Fruit fly (Drosophila melanogaster) whole organism, embryonic: Measurements from ENCODE around the gene RpL14.

Experiments
- Atf6 ChIP-seq: fragments of 200-800 bp; sonication (Bioruptor generic); IDR thresholded peaks from 2 replicates; pipeline ENCODE4 v1.3.6; 2022; ENCODE audit warnings: missing biosample characterization, missing genetic modification characterization
- B-H1 ChIP-seq: fragments of 200-800 bp; sonication (Bioruptor generic); IDR thresholded peaks from 3 replicates; pipeline ENCODE4 v1.3.6; 2022; ENCODE audit warnings: missing biosample characterization, missing genetic modification characterization
- B-H2 ChIP-seq: fragments of 200-800 bp; sonication (Bioruptor generic); optimal IDR thresholded peaks from 2 replicates; lab custom pipeline; 2018; ENCODE audit warnings: missing biosample characterization, mild to moderate bottlenecking, missing genetic modification characterization
- CG10274 ChIP-seq: fragments of 200-800 bp; sonication (Bioruptor generic); optimal IDR thresholded peaks from 3 replicates; lab custom pipeline; 2017; ENCODE audit warnings: missing biosample characterization, mild to moderate bottlenecking, missing genetic modification characterization
- CG10543 ChIP-seq: fragments of 200-800 bp; sonication (Bioruptor generic); optimal IDR thresholded peaks from 3 replicates; lab custom pipeline; 2017; ENCODE audit warnings: missing biosample characterization, mild to moderate bottlenecking, missing genetic modification characterization, moderate library complexity
- CG10959 ChIP-seq: fragments of 200-800 bp; sonication (Bioruptor generic); IDR thresholded peaks from 2 replicates; pipeline ENCODE4 v1.3.6; 2022; ENCODE audit warnings: missing biosample characterization, missing genetic modification characterization
- CG12659 ChIP-seq: fragments of 200-800 bp; sonication (Bioruptor generic); optimal IDR thresholded peaks from 3 replicates; lab custom pipeline; 2017; ENCODE audit warnings: mild to moderate bottlenecking, missing biosample characterization, missing genetic modification reagents, missing genetic modification characterization
- CG14667 ChIP-seq: fragments of 200-800 bp; sonication (Bioruptor generic); IDR thresholded peaks from 2 replicates; pipeline ENCODE4 v1.3.6; 2022; ENCODE audit warnings: missing biosample characterization, missing genetic modification characterization
- CG16779 ChIP-seq: fragments of 200-800 bp; sonication (Bioruptor generic); IDR thresholded peaks from 2 replicates; pipeline ENCODE4 v1.3.6; 2022; ENCODE audit warnings: missing biosample characterization, missing genetic modification characterization
- CG17359 ChIP-seq: fragments of 200-800 bp; sonication (Bioruptor generic); optimal IDR thresholded peaks from 3 replicates; lab custom pipeline; 2018; ENCODE audit warnings: missing biosample characterization, mild to moderate bottlenecking, missing genetic modification characterization, moderate library complexity
- CG17361 ChIP-seq: fragments of 200-800 bp; sonication (Bioruptor generic); IDR thresholded peaks from 3 replicates; pipeline ENCODE4 v1.3.6; 2022; ENCODE audit warnings: missing biosample characterization, missing genetic modification characterization
- CG17802 ChIP-seq: fragments of 200-800 bp; sonication (Bioruptor generic); optimal IDR thresholded peaks from 2 replicates; lab custom pipeline; 2018; ENCODE audit warnings: missing biosample characterization, mild to moderate bottlenecking, missing genetic modification characterization, moderate library complexity
- CG18476 ChIP-seq: fragments of 200-800 bp; sonication (Bioruptor generic); optimal IDR thresholded peaks from 2 replicates; lab custom pipeline; 2016; ENCODE audit warnings: missing biosample characterization, mild to moderate bottlenecking, missing genetic modification characterization
- CG2875 ChIP-seq: fragments of 200-800 bp; sonication (Bioruptor generic); optimal IDR thresholded peaks from 2 replicates; lab custom pipeline; 2017; ENCODE audit warnings: missing biosample characterization, mild to moderate bottlenecking, missing genetic modification characterization, missing genetic modification reagents
- CG32532 ChIP-seq: fragments of 200-800 bp; sonication (Bioruptor generic); IDR thresholded peaks from 2 replicates; pipeline ENCODE4 v1.3.6; 2022; ENCODE audit warnings: missing biosample characterization, missing genetic modification characterization
- CG32767 ChIP-seq: fragments of 200-800 bp; sonication (Bioruptor generic); IDR thresholded peaks from 2 replicates; pipeline ENCODE4 v1.3.6; 2022; ENCODE audit warnings: missing biosample characterization, missing genetic modification characterization
- CG33557 ChIP-seq: fragments of 200-800 bp; sonication (Bioruptor generic); optimal IDR thresholded peaks from 2 replicates; lab custom pipeline; 2019; ENCODE audit warnings: missing biosample characterization, mild to moderate bottlenecking, missing genetic modification characterization, moderate library complexity
- CG3726 ChIP-seq: fragments of 200-800 bp; sonication (Bioruptor generic); IDR thresholded peaks from 3 replicates; pipeline ENCODE4, ENCODE4 v1.3.6; 2022; ENCODE audit warnings: missing biosample characterization, missing genetic modification characterization
- CG3995 ChIP-seq: fragments of 200-800 bp; sonication (Bioruptor generic); optimal IDR thresholded peaks from 3 replicates; lab custom pipeline; 2016; ENCODE audit warnings: missing biosample characterization, missing genetic modification characterization
- CG4328 ChIP-seq: fragments of 200-800 bp; sonication (Bioruptor generic); optimal IDR thresholded peaks from 3 replicates; lab custom pipeline; 2017; ENCODE audit warnings: missing biosample characterization, missing genetic modification reagents, missing genetic modification characterization
- CG6689 ChIP-seq: fragments of 200-800 bp; sonication (Bioruptor generic); IDR thresholded peaks from 2 replicates; pipeline ENCODE4 v1.3.6; 2022; ENCODE audit warnings: missing biosample characterization, missing genetic modification characterization
- CG7357 ChIP-seq: fragments of 200-800 bp; sonication (Bioruptor generic); IDR thresholded peaks from 3 replicates; pipeline ENCODE4 v1.3.6; 2022; ENCODE audit warnings: missing biosample characterization, missing genetic modification characterization
- CG7987 ChIP-seq: fragments of 200-800 bp; sonication (Bioruptor generic); optimal IDR thresholded peaks from 2 replicates; lab custom pipeline; 2018; ENCODE audit warnings: missing biosample characterization, mild to moderate bottlenecking, missing genetic modification characterization, moderate library complexity
- CG8359 ChIP-seq: fragments of 200-800 bp; sonication (Bioruptor generic); optimal IDR thresholded peaks from 2 replicates; lab custom pipeline; 2017; ENCODE audit warnings: missing biosample characterization, mild to moderate bottlenecking, missing genetic modification characterization, borderline replicate concordance
- CG8944 ChIP-seq: fragments of 200-800 bp; sonication (Bioruptor generic); optimal IDR thresholded peaks from 3 replicates; lab custom pipeline; 2016; ENCODE audit warnings: missing biosample characterization, missing genetic modification characterization
- CG9932 ChIP-seq: fragments of 200-800 bp; sonication (Bioruptor generic); IDR thresholded peaks from 2 replicates; pipeline ENCODE4 v1.3.6; 2022; ENCODE audit warnings: missing biosample characterization, missing genetic modification characterization
- D ChIP-seq, 2 experiments: fragments of 200-800 bp in 1 of 2; fragments of >200 bp in 1 of 2; sonication (Bioruptor generic) in 1 of 2; optimal IDR thresholded peaks; 2 replicates in 1 of 2; 3 replicates in 1 of 2; lab custom pipeline; 2017; ENCODE audit warnings: mild to moderate bottlenecking in 1 of 2, missing biosample characterization in 1 of 2, missing genetic modification characterization in 1 of 2, missing genetic modification reagents in 1 of 2
- Dad ChIP-seq: fragments of 200-800 bp; sonication (Bioruptor generic); optimal IDR thresholded peaks from 3 replicates; lab custom pipeline; 2016; ENCODE audit warnings: missing biosample characterization, missing genetic modification characterization
- Dbx ChIP-seq: fragments of 200-800 bp; sonication (Bioruptor generic); IDR thresholded peaks from 3 replicates; pipeline ENCODE4 v1.3.6; 2022; ENCODE audit warnings: missing biosample characterization, missing genetic modification characterization
- Dek ChIP-seq: fragments of 200-800 bp; sonication (Bioruptor generic); optimal IDR thresholded peaks from 3 replicates; lab custom pipeline; 2019; ENCODE audit warnings: missing biosample characterization, mild to moderate bottlenecking, missing genetic modification characterization, moderate library complexity
- Dp ChIP-seq: fragments of 200-800 bp; sonication (Bioruptor generic); optimal IDR thresholded peaks from 2 replicates; lab custom pipeline; 2018; ENCODE audit warnings: missing biosample characterization, mild to moderate bottlenecking, missing genetic modification characterization, moderate library complexity
- Fer2 ChIP-seq: fragments of 200-800 bp; sonication (Bioruptor generic); optimal IDR thresholded peaks from 2 replicates; lab custom pipeline; 2018; ENCODE audit warnings: missing biosample characterization, mild to moderate bottlenecking, missing genetic modification characterization, moderate library complexity
- H2.0 ChIP-seq: fragments of 200-800 bp; sonication (Bioruptor generic); IDR thresholded peaks from 2 replicates; pipeline ENCODE4 v1.3.6; 2022; ENCODE audit warnings: missing biosample characterization, missing genetic modification characterization
- NC2α ChIP-seq: fragments of 200-800 bp; sonication (Bioruptor generic); optimal IDR thresholded peaks from 2 replicates; lab custom pipeline; 2016; ENCODE audit warnings: missing biosample characterization, missing genetic modification characterization
- Sry-β ChIP-seq: fragments of 200-800 bp; sonication (Bioruptor generic); optimal IDR thresholded peaks from 2 replicates; lab custom pipeline; 2018; ENCODE audit warnings: missing biosample characterization, mild to moderate bottlenecking, missing genetic modification characterization, moderate library complexity
- Tbp ChIP-seq: fragments of >200 bp; optimal IDR thresholded peaks from 2 replicates; lab custom pipeline; 2018; ENCODE audit warnings: missing biosample characterization, missing genetic modification characterization
- Vsx1 ChIP-seq: fragments of 200-800 bp; sonication (Bioruptor generic); optimal IDR thresholded peaks from 2 replicates; lab custom pipeline; 2017; ENCODE audit warnings: missing biosample characterization, mild to moderate bottlenecking, missing genetic modification characterization, missing genetic modification reagents
- ara ChIP-seq: fragments of 200-800 bp; sonication (Bioruptor generic); IDR thresholded peaks from 2 replicates; pipeline ENCODE4 v1.3.6; 2022; ENCODE audit warnings: missing biosample characterization, missing genetic modification characterization
- caup ChIP-seq: fragments of 200-800 bp; sonication (Bioruptor generic); optimal IDR thresholded peaks from 3 replicates; lab custom pipeline; 2017; ENCODE audit warnings: missing biosample characterization, mild to moderate bottlenecking, missing genetic modification characterization, moderate library complexity; ENCODE audit not compliant: severe bottlenecking
- cwo ChIP-seq: fragments of 200-800 bp; sonication (Bioruptor generic); optimal IDR thresholded peaks from 3 replicates; lab custom pipeline; 2017; ENCODE audit warnings: missing biosample characterization, missing genetic modification characterization, mild to moderate bottlenecking, moderate library complexity, missing genetic modification reagents
- exex ChIP-seq: fragments of 200-800 bp; sonication (Bioruptor generic); optimal IDR thresholded peaks from 4 replicates; lab custom pipeline; 2018; ENCODE audit warnings: missing biosample characterization, mild to moderate bottlenecking, missing genetic modification characterization, moderate library complexity
- h ChIP-seq: fragments of >200 bp; optimal IDR thresholded peaks from 2 replicates; lab custom pipeline; 2017
- ind ChIP-seq: fragments of 200-800 bp; sonication (Bioruptor generic); optimal IDR thresholded peaks from 3 replicates; lab custom pipeline; 2016; ENCODE audit warnings: missing biosample characterization, missing genetic modification characterization
- jing ChIP-seq: fragments of 200-800 bp; sonication (Bioruptor generic); optimal IDR thresholded peaks from 2 replicates; lab custom pipeline; 2018; ENCODE audit warnings: missing biosample characterization, mild to moderate bottlenecking, missing genetic modification characterization
- lmd ChIP-seq: fragments of 200-800 bp; sonication (Bioruptor generic); IDR thresholded peaks from 2 replicates; pipeline ENCODE4 v1.3.6; 2022; ENCODE audit warnings: missing biosample characterization, missing genetic modification characterization
- phol ChIP-seq: fragments of 200-800 bp; sonication (Bioruptor generic); optimal IDR thresholded peaks from 3 replicates; lab custom pipeline; 2018; ENCODE audit warnings: missing biosample characterization, mild to moderate bottlenecking, missing genetic modification characterization, moderate library complexity
- pum ChIP-seq: fragments of 200-800 bp; sonication (Bioruptor generic); optimal IDR thresholded peaks from 2 replicates; lab custom pipeline; 2016; ENCODE audit warnings: missing biosample characterization, missing genetic modification characterization
- repo ChIP-seq: fragments of 200-800 bp; sonication (Bioruptor generic); optimal IDR thresholded peaks from 2 replicates; lab custom pipeline; 2016; ENCODE audit warnings: missing biosample characterization, missing genetic modification characterization
- sna ChIP-seq: fragments of 200-800 bp; sonication (Bioruptor generic); IDR thresholded peaks from 2 replicates; pipeline ENCODE4 v1.3.6; 2022; ENCODE audit warnings: missing biosample characterization, missing genetic modification characterization; ENCODE audit not compliant: partially characterized antibody
- tin ChIP-seq: fragments of 200-800 bp; sonication (Bioruptor generic); optimal IDR thresholded peaks from 3 replicates; lab custom pipeline; 2016; ENCODE audit warnings: missing biosample characterization, missing genetic modification characterization
- tup ChIP-seq: fragments of 200-800 bp; sonication (Bioruptor generic); optimal IDR thresholded peaks from 2 replicates; lab custom pipeline; 2016; ENCODE audit warnings: missing biosample characterization, mild to moderate bottlenecking, missing genetic modification characterization, moderate library complexity

RpL14 gene

dm6 chr3L:8553125-8553524, 47.7 kb upstream of the RpL14 start (continued):
- TF ChIP-seq CG17359 (tag; lab: Kevin White, UChicago) (no peak), CG14667 (GFP tag; lab: Robert Waterston, UW) (no peak), Tbp (GFP tag; lab: Kevin White, UChicago) (no peak), CG16779 (GFP tag; lab: Robert Waterston, UW) (0 out of 2 replicates have a peak, but pooled peaks have one; percentile 21), Dek (tag; lab: Kevin White, UChicago) (no peak), CG33557 (no peak), CG2875 (GFP tag; lab: Kevin White, UChicago) (no peak), cwo (GFP tag; lab: Kevin White, UChicago) (peak; percentile 13), CG32767 (no peak), repo (GFP tag; lab: Kevin White, UChicago) (no peak), exex (no peak), CG10274 (GFP tag; lab: Kevin White, UChicago) (no peak), Dbx (GFP tag; lab: Robert Waterston, UW) (peak; percentile 44; the same call in 1 of the 3 replicates), CG17361 (GFP tag; lab: Robert Waterston, UW) (no peak), CG32532 (GFP tag; lab: Robert Waterston, UW) (peak; percentile 42; the same call in 1 of the 2 replicates), Dad (GFP tag; lab: Kevin White, UChicago) (no peak), CG7987 (GFP tag; lab: Kevin White, UChicago) (no peak), CG9932 (GFP tag; lab: Robert Waterston, UW) (peak; percentile 56; the same call in 1 of the 2 replicates), sna (GFP tag; lab: Robert Waterston, UW) (no peak), CG3726 (no peak), CG4328 (GFP tag; lab: Kevin White, UChicago) (no peak), Fer2 (tag; lab: Kevin White, UChicago) (no peak), CG17802 (tag; lab: Kevin White, UChicago) (no peak), caup (GFP tag; lab: Kevin White, UChicago) (no peak), CG8359 (no peak), CG10959 (GFP tag; lab: Robert Waterston, UW) (no peak), B-H2 (GFP tag; lab: Kevin White, UChicago) (no peak), Dp (no peak), CG12659 (GFP tag; lab: Kevin White, UChicago) (no peak), tin (no peak), tup (GFP tag; lab: Kevin White, UChicago) (no peak), ara (no peak), ind (GFP tag; lab: Kevin White, UChicago) (no peak), jing (GFP tag; lab: Kevin White, UChicago) (no peak), phol (no peak), CG3995 (GFP tag; lab: Kevin White, UChicago) (no peak), CG6689 (0 out of 2 replicates have a peak, but pooled peaks have one; percentile 15), CG8944 (GFP tag; lab: Kevin White, UChicago) (no peak), lmd (no peak; the same call in 1 of the 2 replicates), Sry-β (GFP tag; lab: Kevin White, UChicago) (no peak), Vsx1 (GFP tag; lab: Kevin White, UChicago) (no peak), NC2α (GFP tag; lab: Kevin White, UChicago) (no peak), CG7357 (GFP tag; lab: Robert Waterston, UW) (no peak), H2.0 (GFP tag; lab: Robert Waterston, UW) (no peak), CG10543 (GFP tag; lab: Kevin White, UChicago) (peak; percentile 81), D (optimal IDR thresholded peaks at IDR 0.05; lab: Kevin White, UChicago) (no peak), D (GFP tag; optimal IDR thresholded peaks at IDR 0.05; lab: Kevin White, UChicago) (no peak), Atf6 (GFP tag; lab: Robert Waterston, UW) (no peak), B-H1 (GFP tag; lab: Robert Waterston, UW) (no peak), h (no peak), pum (GFP tag; lab: Kevin White, UChicago) (no peak), CG18476 (no peak)
